Worm (Caenorhabditis elegans) whole organism, L4 larva: Measurements from ENCODE around the gene mrps-34.

Experiments used
- D1046.2 ChIP-seq: fragments of 200-800 bp; sonication (Bioruptor generic); IDR thresholded peaks from 2 replicates; pipeline ENCODE4 v1.3.6; 2022; ENCODE audit warnings: missing genetic modification characterization, missing compliant biosample characterization
- F49E8.2 ChIP-seq: sonication (generic microtip); optimal IDR thresholded peaks from 2 replicates; lab custom pipeline; 2016; ENCODE audit warnings: missing compliant biosample characterization, mild to moderate bottlenecking, missing genetic modification characterization, borderline replicate concordance
- Y48G9A.11 ChIP-seq: fragments of 200-800 bp; sonication (Bioruptor generic); IDR thresholded peaks from 2 replicates; pipeline ENCODE4 v1.3.6; 2022; ENCODE audit warnings: missing genetic modification reagents, missing genetic modification characterization, missing compliant biosample characterization
- attf-4 ChIP-seq: sonication (generic microtip); optimal IDR thresholded peaks from 3 replicates; lab custom pipeline; 2017; ENCODE audit warnings: missing biosample characterization, missing genetic modification characterization
- ceh-20 ChIP-seq: fragments of 200-800 bp; sonication (Bioruptor generic); IDR thresholded peaks from 2 replicates; pipeline ENCODE4 v1.3.6; 2022; ENCODE audit warnings: missing genetic modification reagents, missing genetic modification characterization, missing compliant biosample characterization
- ceh-28 ChIP-seq: fragments of 150-350 bp; optimal IDR thresholded peaks from 2 replicates; lab custom pipeline; 2014; ENCODE audit warnings: missing biosample characterization, missing genetic modification reagents, missing genetic modification characterization
- ctbp-1 ChIP-seq: fragments of 200-800 bp; sonication (Bioruptor generic); IDR thresholded peaks from 2 replicates; pipeline ENCODE4 v1.3.6; 2022; ENCODE audit warnings: missing genetic modification reagents, missing genetic modification characterization, missing compliant biosample characterization
- daf-8 ChIP-seq: fragments of 200-800 bp; sonication (Bioruptor generic); IDR thresholded peaks from 2 replicates; pipeline ENCODE4 v1.3.6; 2022; ENCODE audit warnings: missing genetic modification characterization, missing compliant biosample characterization
- dmd-6 ChIP-seq: fragments of 200-800 bp; sonication (Bioruptor generic); IDR thresholded peaks from 2 replicates; pipeline ENCODE4 v1.3.6; 2022; ENCODE audit warnings: missing genetic modification reagents, missing genetic modification characterization, missing compliant biosample characterization
- dpl-1 ChIP-seq: fragments of 150-350 bp; optimal IDR thresholded peaks from 2 replicates; lab custom pipeline; 2014; ENCODE audit warnings: missing biosample characterization, missing genetic modification reagents, missing genetic modification characterization
- dve-1 ChIP-seq: sonication (generic microtip); optimal IDR thresholded peaks from 2 replicates; lab custom pipeline; 2017; ENCODE audit warnings: antibody characterized with exemption, mild to moderate bottlenecking, missing genetic modification characterization, missing compliant biosample characterization; ENCODE audit not compliant: insufficient read depth
- egl-27 ChIP-seq: sonication (generic microtip); optimal IDR thresholded peaks from 3 replicates; lab custom pipeline; 2017; ENCODE audit warnings: missing biosample characterization, missing genetic modification reagents, missing genetic modification characterization
- egl-43 ChIP-seq: fragments of 200-800 bp; sonication (Bioruptor generic); IDR thresholded peaks from 2 replicates; pipeline ENCODE4 v1.3.6; 2022; ENCODE audit warnings: missing genetic modification reagents, missing genetic modification characterization, missing compliant biosample characterization
- fkh-10 ChIP-seq: fragments of 150-350 bp; optimal IDR thresholded peaks from 2 replicates; lab custom pipeline; 2014; ENCODE audit warnings: missing biosample characterization, missing genetic modification reagents, missing genetic modification characterization
- gei-8 ChIP-seq: fragments of 200-800 bp; sonication (Bioruptor generic); optimal IDR thresholded peaks from 2 replicates; lab custom pipeline; 2018; ENCODE audit warnings: mild to moderate bottlenecking, missing genetic modification characterization, missing compliant biosample characterization
- hlh-30 ChIP-seq: sonication (generic microtip); optimal IDR thresholded peaks from 2 replicates; lab custom pipeline; 2017; ENCODE audit warnings: antibody characterized with exemption, mild to moderate bottlenecking, missing genetic modification characterization, missing compliant biosample characterization; ENCODE audit not compliant: insufficient read depth
- jun-1 ChIP-seq: fragments of 150-350 bp; optimal IDR thresholded peaks from 2 replicates; lab custom pipeline; 2014; ENCODE audit warnings: missing biosample characterization, missing genetic modification reagents, missing genetic modification characterization
- lim-7 ChIP-seq: fragments of 200-800 bp; sonication (Bioruptor generic); IDR thresholded peaks from 2 replicates; pipeline ENCODE4 v1.3.6; 2022; ENCODE audit warnings: missing genetic modification characterization, missing compliant biosample characterization
- lin-13 ChIP-seq: fragments of 150-350 bp; optimal IDR thresholded peaks from 2 replicates; lab custom pipeline; 2014; ENCODE audit warnings: missing biosample characterization, missing genetic modification reagents, missing genetic modification characterization
- lir-3 ChIP-seq: sonication (generic microtip); optimal IDR thresholded peaks from 2 replicates; lab custom pipeline; 2016; ENCODE audit warnings: mild to moderate bottlenecking, missing genetic modification characterization, missing compliant biosample characterization
- madf-5 ChIP-seq, 2 experiments: fragments of 200-800 bp; sonication (Bioruptor generic); IDR thresholded peaks; 2 replicates each; pipeline ENCODE4 v1.3.6; 2022; ENCODE audit warnings: missing compliant biosample characterization in 2 of 2, missing genetic modification characterization in 2 of 2
- madf-9 ChIP-seq: fragments of 200-800 bp; sonication (Bioruptor generic); conservative IDR thresholded peaks from 2 replicates; pipeline ENCODE4 v1.3.6; 2022; ENCODE audit warnings: missing genetic modification reagents, missing genetic modification characterization, missing compliant biosample characterization
- mes-2 ChIP-seq: sonication (generic microtip); optimal IDR thresholded peaks from 2 replicates; lab custom pipeline; 2016; ENCODE audit warnings: missing genotype, mild to moderate bottlenecking, missing genetic modification characterization, missing compliant biosample characterization; ENCODE audit not compliant: poor library complexity, severe bottlenecking
- nhr-10 ChIP-seq: fragments of 150-350 bp; optimal IDR thresholded peaks from 2 replicates; lab custom pipeline; 2014; ENCODE audit warnings: missing biosample characterization, missing genetic modification characterization
- nhr-102 ChIP-seq: sonication (generic microtip); optimal IDR thresholded peaks from 2 replicates; lab custom pipeline; 2016; ENCODE audit warnings: mild to moderate bottlenecking, missing genetic modification characterization, moderate library complexity, missing compliant biosample characterization
- nhr-11 ChIP-seq: fragments of 150-350 bp; optimal IDR thresholded peaks from 2 replicates; lab custom pipeline; 2014; ENCODE audit warnings: missing biosample characterization, missing genetic modification characterization
- nhr-237 ChIP-seq: sonication (generic microtip); optimal IDR thresholded peaks from 2 replicates; lab custom pipeline; 2017; ENCODE audit warnings: missing biosample characterization, missing genetic modification characterization
- nhr-41 ChIP-seq: fragments of 200-800 bp; sonication (Bioruptor generic); IDR thresholded peaks from 2 replicates; pipeline ENCODE4 v1.3.6; 2022; ENCODE audit warnings: missing genetic modification reagents, missing genetic modification characterization, missing compliant biosample characterization
- nhr-42 ChIP-seq: fragments of 200-800 bp; sonication (Bioruptor generic); IDR thresholded peaks from 2 replicates; pipeline ENCODE4 v1.3.6; 2022; ENCODE audit warnings: missing genetic modification characterization, missing compliant biosample characterization
- nhr-48 ChIP-seq: sonication (generic microtip); optimal IDR thresholded peaks from 2 replicates; lab custom pipeline; 2016; ENCODE audit warnings: mild to moderate bottlenecking, missing genetic modification characterization, missing compliant biosample characterization
- nhr-6 ChIP-seq: fragments of 150-350 bp; optimal IDR thresholded peaks from 2 replicates; lab custom pipeline; 2014; ENCODE audit warnings: missing biosample characterization, missing genetic modification characterization
- nhr-76 ChIP-seq: fragments of 150-350 bp; optimal IDR thresholded peaks from 2 replicates; lab custom pipeline; 2014; ENCODE audit warnings: missing biosample characterization, missing genetic modification characterization
- nhr-77 ChIP-seq: fragments of 150-350 bp; optimal IDR thresholded peaks from 2 replicates; lab custom pipeline; 2014; ENCODE audit warnings: missing biosample characterization, missing genetic modification characterization
- pha-4 ChIP-seq, 2 experiments: fragments of 150-350 bp in 1 of 2; fragments of 200-800 bp in 1 of 2; sonication (Bioruptor generic) in 1 of 2; IDR thresholded peaks in 1 of 2; optimal IDR thresholded peaks in 1 of 2; 2 replicates each; pipeline versions ENCODE4 v1.3.6 to Lab custom; 2014 to 2022; ENCODE audit warnings: missing genetic modification characterization in 2 of 2, missing genetic modification reagents in 2 of 2, missing biosample characterization in 1 of 2, missing compliant biosample characterization in 1 of 2
- rbr-2 ChIP-seq: sonication (generic microtip); optimal IDR thresholded peaks from 2 replicates; lab custom pipeline; 2016; ENCODE audit warnings: missing genotype, missing genetic modification characterization, missing compliant biosample characterization
- set-16 ChIP-seq: fragments of 200-800 bp; sonication (Bioruptor generic); IDR thresholded peaks from 2 replicates; pipeline ENCODE4 v1.3.6; 2022; ENCODE audit warnings: missing genetic modification reagents, missing genetic modification characterization, missing compliant biosample characterization
- snpc-4 ChIP-seq: fragments of 150-350 bp; optimal IDR thresholded peaks from 2 replicates; lab custom pipeline; 2014; ENCODE audit warnings: missing biosample characterization, missing genetic modification characterization
- unc-130 ChIP-seq: sonication (generic microtip); optimal IDR thresholded peaks from 2 replicates; lab custom pipeline; 2016; ENCODE audit warnings: missing genetic modification reagents, missing genetic modification characterization, missing compliant biosample characterization
- unc-39 ChIP-seq: sonication (generic microtip); optimal IDR thresholded peaks from 2 replicates; lab custom pipeline; 2017; ENCODE audit warnings: missing biosample characterization, missing genetic modification characterization
- unc-62 ChIP-seq, 3 experiments: fragments of 150-350 bp in 1 of 3; sonication (generic microtip); optimal IDR thresholded peaks in 2 of 3; peaks in 1 of 3; 1 replicate in 1 of 3; 2 replicates in 2 of 3; lab custom pipeline; 2014 to 2017; ENCODE audit warnings: missing biosample characterization in 3 of 3, missing genetic modification characterization in 3 of 3, missing genetic modification reagents in 3 of 3, missing genotype in 1 of 3
- zip-2 ChIP-seq: fragments of 150-350 bp; optimal IDR thresholded peaks from 2 replicates; lab custom pipeline; 2014; ENCODE audit warnings: missing biosample characterization, missing genetic modification characterization
- ztf-7 ChIP-seq: fragments of 150-350 bp; optimal IDR thresholded peaks from 2 replicates; lab custom pipeline; 2014; ENCODE audit warnings: missing biosample characterization, missing genetic modification characterization

mrps-34 gene

ce11 chrIII:4508064-4508905, 34.0 kb downstream of the mrps-34 start, which contains the start of the genes cct-5 and F25F2.1 (continued):
- peak; percentile 19 for TF ChIP-seq nhr-11 (tag; lab: Kevin White, UChicago)
- no peak for TF ChIP-seq fkh-10
- peak; percentile 77 for TF ChIP-seq hlh-30 (tag; lab: Kevin White, UChicago)
- TF ChIP-seq dmd-6 (GFP tag; lab: Robert Waterston, UW) = 0 out of 2 replicates have a peak, but pooled peaks have one; percentile 22
- TF ChIP-seq dve-1 (tag; lab: Kevin White, UChicago) = peak; percentile 35
- no peak for TF ChIP-seq gei-8 (GFP tag; lab: Kevin White, UChicago)
- no peak for TF ChIP-seq madf-9 (GFP tag; lab: Robert Waterston, UW)
- TF ChIP-seq ztf-7 (tag; lab: Kevin White, UChicago) = peak; percentile 69
- no peak for TF ChIP-seq unc-39
- no peak for TF ChIP-seq D1046.2 (GFP tag; lab: Robert Waterston, UW)
- TF ChIP-seq nhr-237 (tag; lab: Kevin White, UChicago) = no peak
- TF ChIP-seq unc-130 (GFP tag; lab: Kevin White, UChicago) = peak; percentile 76
- no peak for TF ChIP-seq nhr-48
- TF ChIP-seq nhr-41 (GFP tag; lab: Robert Waterston, UW) = no peak
- TF ChIP-seq unc-62 (GFP tag; optimal IDR thresholded peaks at IDR 0.05 in 1 of 2; lab: Kevin White, UChicago) = no peak
- no peak for TF ChIP-seq unc-62 (tag; optimal IDR thresholded peaks at IDR 0.05; lab: Kevin White, UChicago)
- no peak for TF ChIP-seq nhr-10 (tag; lab: Kevin White, UChicago)
- TF ChIP-seq ctbp-1 (GFP tag; lab: Robert Waterston, UW) = no peak
- no peak for TF ChIP-seq lir-3
- TF ChIP-seq nhr-42 (GFP tag; lab: Robert Waterston, UW) = no peak
- TF ChIP-seq rbr-2 (tag; lab: Kevin White, UChicago) = peak; percentile 26
- TF ChIP-seq lim-7 (GFP tag; lab: Robert Waterston, UW) = no peak
- TF ChIP-seq dpl-1 (GFP tag; lab: Kevin White, UChicago) = peak; percentile 85
- no peak for TF ChIP-seq nhr-102 (tag; lab: Kevin White, UChicago)
- no peak for TF ChIP-seq set-16 (GFP tag; lab: Robert Waterston, UW)
- peak; percentile 74 for TF ChIP-seq nhr-6 (tag; lab: Kevin White, UChicago)
- TF ChIP-seq daf-8 (GFP tag; lab: Robert Waterston, UW) = no peak
- no peak for TF ChIP-seq egl-27 (tag; lab: Kevin White, UChicago)
- TF ChIP-seq jun-1 (tag; lab: Kevin White, UChicago) = no peak
- peak; percentile 73 for TF ChIP-seq lin-13 (GFP tag; lab: Kevin White, UChicago)
- no peak for TF ChIP-seq pha-4 (GFP tag; IDR thresholded peaks at IDR 0.05; lab: Robert Waterston, UW)
- TF ChIP-seq pha-4 (tag; optimal IDR thresholded peaks at IDR 0.05; lab: Kevin White, UChicago) = no peak
- no peak for TF ChIP-seq attf-4
- no peak for TF ChIP-seq Y48G9A.11 (GFP tag; lab: Robert Waterston, UW)
- peak; percentile 26 for TF ChIP-seq nhr-77
- TF ChIP-seq zip-2 = no peak
- TF ChIP-seq madf-5 (GFP tag; IDR thresholded peaks at IDR 0.05; lab: Robert Waterston, UW) = no peak
- no peak for TF ChIP-seq ceh-20
- TF ChIP-seq ceh-28 (tag; lab: Kevin White, UChicago) = no peak
- no peak for TF ChIP-seq F49E8.2 (tag; lab: Kevin White, UChicago)
- TF ChIP-seq mes-2 (tag; lab: Kevin White, UChicago) = peak; percentile 70
- no peak for TF ChIP-seq egl-43
- TF ChIP-seq nhr-76 (tag; lab: Kevin White, UChicago) = no peak
- no peak for TF ChIP-seq snpc-4
